Fruit fly (Drosophila melanogaster) whole organism, adult: ENCODE measurements around the gene CG46314.

ENCODE experiments used
- CG14711 ChIP-seq: fragments of 200-800 bp; sonication (Bioruptor generic); optimal IDR thresholded peaks from 2 replicates; lab custom pipeline; 2018; ENCODE audit warnings: missing biosample characterization, mild to moderate bottlenecking, missing genetic modification characterization, moderate library complexity
- CG1620 ChIP-seq: fragments of 200-800 bp; sonication (Bioruptor generic); optimal IDR thresholded peaks from 2 replicates; lab custom pipeline; 2016; ENCODE audit warnings: missing biosample characterization, missing genetic modification characterization
- CG7045 ChIP-seq: fragments of 200-800 bp; sonication (Bioruptor generic); optimal IDR thresholded peaks from 2 replicates; lab custom pipeline; 2017; ENCODE audit warnings: missing biosample characterization, mild to moderate bottlenecking, missing genetic modification characterization
- cnc ChIP-seq, 2 experiments: fragments of >200 bp; optimal IDR thresholded peaks; 2 replicates each; lab custom pipeline; 2017
- ovo ChIP-seq: fragments of 200-800 bp; sonication (Bioruptor generic); optimal IDR thresholded peaks from 2 replicates; lab custom pipeline; 2016; ENCODE audit warnings: missing biosample characterization, missing genetic modification characterization
- pad ChIP-seq: fragments of 200-800 bp; sonication (Bioruptor generic); optimal IDR thresholded peaks from 3 replicates; lab custom pipeline; 2017; ENCODE audit warnings: missing biosample characterization, missing genetic modification characterization, mild to moderate bottlenecking, moderate library complexity, missing genetic modification reagents
- tj ChIP-seq: fragments of 200-800 bp; sonication (Bioruptor generic); optimal IDR thresholded peaks from 3 replicates; lab custom pipeline; 2017; ENCODE audit warnings: missing biosample characterization, mild to moderate bottlenecking, missing genetic modification characterization, moderate library complexity

DNA sequence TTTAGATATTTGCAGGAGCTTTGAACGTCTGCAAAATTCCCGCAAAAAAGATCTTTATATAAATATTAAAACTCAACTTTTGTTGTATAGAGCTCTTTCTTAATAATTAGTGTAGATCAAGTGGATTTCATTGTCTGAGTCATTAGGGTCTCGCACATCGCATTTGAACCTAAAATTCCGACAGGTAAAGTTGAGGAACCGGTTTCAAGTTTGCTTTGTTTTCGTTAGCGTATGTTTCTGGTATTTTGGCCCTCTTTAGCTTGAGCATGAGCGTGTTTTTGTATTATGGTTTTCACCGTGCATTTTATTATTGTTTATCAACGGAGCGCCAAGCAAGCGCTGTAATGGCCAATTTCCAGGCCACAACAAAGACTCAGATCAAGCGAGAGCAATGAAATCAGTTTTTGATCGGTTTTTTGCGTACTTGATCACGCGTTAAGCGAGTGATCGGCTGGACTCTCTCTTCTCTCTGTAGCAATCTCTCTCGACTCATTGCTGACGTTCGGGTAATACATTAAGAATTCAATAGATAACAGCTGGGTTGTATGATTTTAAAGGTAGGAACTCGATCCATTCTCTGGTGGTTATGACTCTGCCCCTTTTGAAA, 1.2 kb upstream of the CG46314 start:
- TF ChIP-seq pad (GFP tag; lab: Kevin White, UChicago), result no peak
- no peak for TF ChIP-seq CG14711 (tag; lab: Kevin White, UChicago)
- TF ChIP-seq cnc (optimal IDR thresholded peaks at IDR 0.05; lab: Kevin White, UChicago), result no peak
- TF ChIP-seq tj (GFP tag; lab: Kevin White, UChicago), result peak; percentile 12
- TF ChIP-seq CG1620 (GFP tag; lab: Kevin White, UChicago), result no peak
- no peak for TF ChIP-seq ovo (GFP tag; lab: Kevin White, UChicago)
- no peak for TF ChIP-seq CG7045
